Worm (Caenorhabditis elegans) whole organism, late embryonic: ENCODE measurements around the gene srx-62.

Source experiments
- K02D7.2 ChIP-seq: sonication (generic microtip); optimal IDR thresholded peaks from 2 replicates; lab custom pipeline; 2017; ENCODE audit warnings: mild to moderate bottlenecking, missing genetic modification characterization, missing compliant biosample characterization
- ceh-9 ChIP-seq: sonication (generic microtip); optimal IDR thresholded peaks from 2 replicates; lab custom pipeline; 2016; ENCODE audit warnings: mild to moderate bottlenecking, missing genetic modification characterization, inconsistent platforms, missing compliant biosample characterization
- fkh-10 ChIP-seq: fragments of 150-350 bp; optimal IDR thresholded peaks from 2 replicates; lab custom pipeline; 2014; ENCODE audit warnings: missing biosample characterization, missing genetic modification reagents, missing genetic modification characterization
- lim-6 ChIP-seq: sonication (generic microtip); optimal IDR thresholded peaks from 2 replicates; lab custom pipeline; 2016; ENCODE audit warnings: missing genetic modification characterization, missing compliant biosample characterization
- pha-4 ChIP-seq: fragments of 150-350 bp; optimal IDR thresholded peaks from 2 replicates; lab custom pipeline; 2018; ENCODE audit warnings: missing biosample characterization, missing genetic modification reagents, missing genetic modification characterization
- rnt-1 ChIP-seq: sonication (generic microtip); optimal IDR thresholded peaks from 2 replicates; lab custom pipeline; 2016; ENCODE audit warnings: missing genetic modification characterization, missing compliant biosample characterization
- sox-4 ChIP-seq: sonication (generic microtip); optimal IDR thresholded peaks from 2 replicates; lab custom pipeline; 2017; ENCODE audit warnings: mild to moderate bottlenecking, missing genetic modification characterization, inconsistent platforms, missing compliant biosample characterization
- syd-9 ChIP-seq: sonication (generic microtip); optimal IDR thresholded peaks from 2 replicates; lab custom pipeline; 2016; ENCODE audit warnings: mild to moderate bottlenecking, missing genetic modification characterization, moderate library complexity, missing compliant biosample characterization

- TF ChIP-seq syd-9 (no peak), rnt-1 (tag; lab: Kevin White, UChicago) (no peak), lim-6 (tag; lab: Kevin White, UChicago) (no peak), K02D7.2 (tag; lab: Kevin White, UChicago) (no peak), sox-4 (tag; lab: Kevin White, UChicago) (no peak), fkh-10 (GFP tag; lab: Kevin White, UChicago) (no peak), pha-4 (tag; lab: Kevin White, UChicago) (no peak), ceh-9 (tag; lab: Kevin White, UChicago) (no peak)
Observed at ce11 chrV:3987616-3988015, 8.1 kb downstream of the srx-62 start, which contains the start of gene nlp-28.
